Fruit fly (Drosophila melanogaster): ENCODE results near the gene Myc.

The Myc gene

dm6 chrX:3328980-3329379 is 44.0 kb upstream of the Myc start (continued):
- peak; percentile 94 for TF ChIP-seq Ets65A (GFP tag)
- TF ChIP-seq BEAF-32 (GFP tag; optimal IDR thresholded peaks at IDR 0.05): no peak
- no peak for TF ChIP-seq usp (GFP tag; optimal IDR thresholded peaks at IDR 0.05)
- TF ChIP-seq Doc2 (GFP tag; IDR thresholded peaks at IDR 0.05): 0 out of 2 replicates have a peak, but pooled peaks have one; percentile 7
- TF ChIP-seq HHEX (GFP tag; optimal IDR thresholded peaks at IDR 0.05): peak; percentile 78
- peak; percentile 79 for TF ChIP-seq CG6689 (GFP tag; IDR thresholded peaks at IDR 0.05)
- peak; percentile 25 for TF ChIP-seq D19A (tag; optimal IDR thresholded peaks at IDR 0.05)
- TF ChIP-seq CG1832 (GFP tag; optimal IDR thresholded peaks at IDR 0.05): no peak
- TF ChIP-seq H15 (GFP tag; IDR thresholded peaks at IDR 0.05): peak; percentile 69; the same call in 2 of the 3 replicates
- TF ChIP-seq tin (GFP tag; optimal IDR thresholded peaks at IDR 0.05): peak; percentile 51
- TF ChIP-seq Blimp-1 (GFP tag; optimal IDR thresholded peaks at IDR 0.05): peak; percentile 53
- TF ChIP-seq HLHmδ (GFP tag; optimal IDR thresholded peaks at IDR 0.05): no peak
- peak; percentile 74 for TF ChIP-seq CG17385 (GFP tag; optimal IDR thresholded peaks at IDR 0.05)
- peak; percentile 8 to 86 for TF ChIP-seq Hr51 (GFP tag; optimal IDR thresholded peaks at IDR 0.05)
- TF ChIP-seq CG4617 (GFP tag; optimal IDR thresholded peaks at IDR 0.05; ENCODE audit: borderline replicate concordance): no peak
- peak; percentile 82 for TF ChIP-seq slbo (GFP tag; IDR thresholded peaks at IDR 0.05)
- TF ChIP-seq jigr1 (GFP tag; IDR thresholded peaks at IDR 0.05): no peak
- peak; percentile 42; the same call in 1 of the 2 replicates for TF ChIP-seq CG10321 (GFP tag; IDR thresholded peaks at IDR 0.05)
- TF ChIP-seq CG17912 (GFP tag; optimal IDR thresholded peaks at IDR 0.05): peak; percentile 47
- peak; percentile 36 for TF ChIP-seq ewg (GFP tag; optimal IDR thresholded peaks at IDR 0.05)
- TF ChIP-seq Gug (GFP tag; IDR thresholded peaks at IDR 0.05): peak; percentile 61; the same call in 2 of the 4 replicates
- TF ChIP-seq CG1603 (tag; optimal IDR thresholded peaks at IDR 0.05): peak; percentile 27
- peak; percentile 70 for TF ChIP-seq CG18619 (GFP tag; optimal IDR thresholded peaks at IDR 0.05)
- peak; percentile 75 for TF ChIP-seq CG18011 (GFP tag; optimal IDR thresholded peaks at IDR 0.05)
- peak in 1 of 2 experiments; percentile 80 for TF ChIP-seq eve (GFP tag; optimal IDR thresholded peaks at IDR 0.05)
- TF ChIP-seq wek (GFP tag; optimal IDR thresholded peaks at IDR 0.05): peak; percentile 23
- TF ChIP-seq CG9437 (GFP tag; optimal IDR thresholded peaks at IDR 0.05): peak; percentile 57
- TF ChIP-seq Sry-β (GFP tag; optimal IDR thresholded peaks at IDR 0.05): no peak
- no peak for TF ChIP-seq vfl (GFP tag; optimal IDR thresholded peaks at IDR 0.05)
- TF ChIP-seq MESR4 (GFP tag; optimal IDR thresholded peaks at IDR 0.05): no peak
- peak; percentile 9 for TF ChIP-seq Abd-B (GFP tag; optimal IDR thresholded peaks at IDR 0.05)
- TF ChIP-seq HLH54F (GFP tag; optimal IDR thresholded peaks at IDR 0.05): peak; percentile 71
- TF ChIP-seq CG8478 (optimal IDR thresholded peaks at IDR 0.05): no peak
- TF ChIP-seq ac (GFP tag; optimal IDR thresholded peaks at IDR 0.05): no peak
- peak; percentile 36 for TF ChIP-seq exex (tag; optimal IDR thresholded peaks at IDR 0.05)
- TF ChIP-seq CG11247 (GFP tag; IDR thresholded peaks at IDR 0.05): peak; percentile 69
- TF ChIP-seq oc (tag; optimal IDR thresholded peaks at IDR 0.05): peak; percentile 28
- peak; percentile 79 for TF ChIP-seq Sox102F (GFP tag; optimal IDR thresholded peaks at IDR 0.05)
- peak; percentile 70 for TF ChIP-seq CoRest (tag; optimal IDR thresholded peaks at IDR 0.05)
- peak; percentile 31 for TF ChIP-seq Bdp1 (GFP tag; optimal IDR thresholded peaks at IDR 0.05)
- TF ChIP-seq Mes4 (GFP tag; optimal IDR thresholded peaks at IDR 0.05): peak; percentile 42
- peak; percentile 58; the same call in 1 of the 2 replicates for TF ChIP-seq CG17612 (GFP tag; IDR thresholded peaks at IDR 0.05)
- peak; percentile 61; the same call in 2 of the 3 replicates for TF ChIP-seq zfh1 (GFP tag; IDR thresholded peaks at IDR 0.05)
- TF ChIP-seq CG12104 (GFP tag; optimal IDR thresholded peaks at IDR 0.05): peak; percentile 46
- no peak for TF ChIP-seq bigmax (GFP tag; optimal IDR thresholded peaks at IDR 0.05)
- TF ChIP-seq CG8388 (GFP tag; optimal IDR thresholded peaks at IDR 0.05): peak; percentile 53
- TF ChIP-seq crp (GFP tag; optimal IDR thresholded peaks at IDR 0.05): no peak
- TF ChIP-seq pb (GFP tag; optimal IDR thresholded peaks at IDR 0.05): peak; percentile 49
- peak; percentile 74 for TF ChIP-seq CG6854 (GFP tag; optimal IDR thresholded peaks at IDR 0.05)
- peak; percentile 52 for TF ChIP-seq tap (tag; optimal IDR thresholded peaks at IDR 0.05)
